Worm (Caenorhabditis elegans) whole organism, L1 larva: ENCODE data around the gene C45G7.4.

Source experiments
- C04F5.9 ChIP-seq: sonication (generic microtip); optimal IDR thresholded peaks from 2 replicates; lab custom pipeline; 2016; ENCODE audit warnings: missing genetic modification characterization, missing compliant biosample characterization
- C16A3.4 ChIP-seq: fragments of 150-350 bp; optimal IDR thresholded peaks from 2 replicates; lab custom pipeline; 2014; ENCODE audit warnings: missing biosample characterization, missing genetic modification characterization
- C34B4.2 ChIP-seq: sonication (generic microtip); optimal IDR thresholded peaks from 2 replicates; lab custom pipeline; 2017; ENCODE audit warnings: mild to moderate bottlenecking, missing genetic modification characterization, missing compliant biosample characterization
- F16B12.6 ChIP-seq: fragments of 150-350 bp; optimal IDR thresholded peaks from 2 replicates; lab custom pipeline; 2014; ENCODE audit warnings: missing biosample characterization, missing genetic modification characterization
- aha-1 ChIP-seq: fragments of 150-350 bp; optimal IDR thresholded peaks from 2 replicates; lab custom pipeline; 2014; ENCODE audit warnings: missing biosample characterization, missing genetic modification characterization
- alr-1 ChIP-seq: fragments of 200-800 bp; sonication (Bioruptor generic); optimal IDR thresholded peaks from 2 replicates; lab custom pipeline; 2018; ENCODE audit warnings: borderline replicate concordance, mild to moderate bottlenecking, missing genetic modification characterization, missing compliant biosample characterization
- aly-2 ChIP-seq: fragments of 150-350 bp; optimal IDR thresholded peaks from 2 replicates; lab custom pipeline; 2014; ENCODE audit warnings: missing biosample characterization, missing genetic modification characterization
- ama-1 ChIP-seq: fragments of 150-350 bp; optimal IDR thresholded peaks from 2 replicates; lab custom pipeline; 2014
- blmp-1 ChIP-seq: fragments of 150-350 bp; optimal IDR thresholded peaks from 2 replicates; lab custom pipeline; 2014; ENCODE audit warnings: missing biosample characterization, missing genetic modification characterization
- ceh-63 ChIP-seq: fragments of 200-800 bp; sonication (Bioruptor generic); optimal IDR thresholded peaks from 2 replicates; lab custom pipeline; 2018; ENCODE audit warnings: mild to moderate bottlenecking, missing genetic modification characterization, missing compliant biosample characterization
- ceh-90 ChIP-seq: sonication (generic microtip); optimal IDR thresholded peaks from 2 replicates; lab custom pipeline; 2016; ENCODE audit warnings: missing genetic modification characterization, missing compliant biosample characterization
- dpl-1 ChIP-seq, 3 experiments: fragments of 150-350 bp in 2 of 3; sonication (generic microtip) in 1 of 3; optimal IDR thresholded peaks; 2 replicates each; lab custom pipeline; 2014 to 2017; ENCODE audit warnings: missing biosample characterization in 3 of 3, missing genetic modification characterization in 3 of 3, missing genetic modification reagents in 3 of 3
- dsc-1 ChIP-seq: sonication (generic microtip); optimal IDR thresholded peaks from 2 replicates; lab custom pipeline; 2016; ENCODE audit warnings: mild to moderate bottlenecking, missing genetic modification characterization, missing compliant biosample characterization
- efl-1 ChIP-seq, 4 experiments: fragments of 150-350 bp; optimal IDR thresholded peaks in 3 of 4; peaks in 1 of 4; 1 replicate in 1 of 4; 2 replicates in 3 of 4; lab custom pipeline; 2014; ENCODE audit warnings: missing biosample characterization in 2 of 4, missing genetic modification characterization in 2 of 4, missing genetic modification reagents in 2 of 4
- efl-3 ChIP-seq: fragments of 200-800 bp; sonication (Bioruptor generic); optimal IDR thresholded peaks from 2 replicates; lab custom pipeline; 2018; ENCODE audit warnings: mild to moderate bottlenecking, missing genetic modification characterization, missing compliant biosample characterization
- elt-2 ChIP-seq: sonication (generic microtip); optimal IDR thresholded peaks from 2 replicates; lab custom pipeline; 2016; ENCODE audit warnings: missing genetic modification characterization, mild to moderate bottlenecking, inconsistent platforms, missing compliant biosample characterization, missing genetic modification reagents
- elt-3 ChIP-seq, 6 experiments: fragments of 150-350 bp in 1 of 6; sonication (generic microtip); optimal IDR thresholded peaks; 2 replicates each; lab custom pipeline; 2017 to 2018; ENCODE audit warnings: missing biosample characterization in 6 of 6, missing genetic modification characterization in 6 of 6, inconsistent platforms in 1 of 6
- ets-5 ChIP-seq: fragments of 200-800 bp; sonication (Bioruptor generic); IDR thresholded peaks from 2 replicates; pipeline ENCODE4 v1.3.6; 2022; ENCODE audit warnings: missing genetic modification characterization, missing compliant biosample characterization
- fkh-10 ChIP-seq: sonication (generic microtip); optimal IDR thresholded peaks from 2 replicates; lab custom pipeline; 2017; ENCODE audit warnings: missing biosample characterization, missing genetic modification reagents, missing genetic modification characterization
- fkh-4 ChIP-seq: sonication (generic microtip); optimal IDR thresholded peaks from 2 replicates; lab custom pipeline; 2016; ENCODE audit warnings: missing compliant biosample characterization, missing genetic modification characterization, borderline replicate concordance
- fos-1 ChIP-seq: fragments of 150-350 bp; optimal IDR thresholded peaks from 2 replicates; lab custom pipeline; 2014; ENCODE audit warnings: missing biosample characterization, missing genetic modification characterization
- hpl-2 ChIP-seq: fragments of 150-350 bp; optimal IDR thresholded peaks from 2 replicates; lab custom pipeline; 2014; ENCODE audit warnings: missing biosample characterization, missing genetic modification reagents, missing genetic modification characterization
- irx-1 ChIP-seq: sonication (generic microtip); optimal IDR thresholded peaks from 2 replicates; lab custom pipeline; 2016; ENCODE audit warnings: missing genetic modification characterization, missing compliant biosample characterization
- jun-1 ChIP-seq: fragments of 150-350 bp; optimal IDR thresholded peaks from 2 replicates; lab custom pipeline; 2014; ENCODE audit warnings: missing biosample characterization, missing genetic modification reagents, missing genetic modification characterization
- lin-13 ChIP-seq: fragments of 150-350 bp; optimal IDR thresholded peaks from 2 replicates; lab custom pipeline; 2014; ENCODE audit warnings: missing biosample characterization, missing genetic modification reagents, missing genetic modification characterization
- lin-15B ChIP-seq: fragments of 150-350 bp; sonication (generic microtip); optimal IDR thresholded peaks from 3 replicates; lab custom pipeline; 2014; ENCODE audit warnings: missing biosample characterization, missing genetic modification characterization
- lin-35 ChIP-seq, 2 experiments: fragments of 150-350 bp; optimal IDR thresholded peaks; 2 replicates each; lab custom pipeline; 2014; ENCODE audit warnings: missing biosample characterization in 2 of 2, missing genetic modification characterization in 2 of 2, missing genetic modification reagents in 2 of 2
- lir-3 ChIP-seq: sonication (generic microtip); optimal IDR thresholded peaks from 2 replicates; lab custom pipeline; 2016; ENCODE audit warnings: mild to moderate bottlenecking, missing genetic modification characterization, moderate library complexity, missing compliant biosample characterization; ENCODE audit not compliant: poor library complexity
- lsy-2 ChIP-seq, 2 experiments: fragments of 150-350 bp; optimal IDR thresholded peaks; 2 replicates each; lab custom pipeline; 2014; ENCODE audit warnings: missing biosample characterization in 2 of 2, missing genetic modification characterization in 2 of 2
- mab-9 ChIP-seq: fragments of 200-800 bp; sonication (Bioruptor generic); IDR thresholded peaks from 2 replicates; pipeline ENCODE4 v1.3.6; 2022; ENCODE audit warnings: missing genetic modification reagents, missing genetic modification characterization, missing compliant biosample characterization
- mef-2 ChIP-seq: fragments of 150-350 bp; optimal IDR thresholded peaks from 2 replicates; lab custom pipeline; 2014; ENCODE audit warnings: missing biosample characterization, missing genetic modification characterization
- mep-1 ChIP-seq: fragments of 150-350 bp; optimal IDR thresholded peaks from 2 replicates; lab custom pipeline; 2014; ENCODE audit warnings: missing biosample characterization, missing genetic modification characterization
- nhr-11 ChIP-seq: fragments of 150-350 bp; optimal IDR thresholded peaks from 2 replicates; lab custom pipeline; 2014; ENCODE audit warnings: missing biosample characterization, missing genetic modification characterization
- nhr-28 ChIP-seq: fragments of 150-350 bp; optimal IDR thresholded peaks from 2 replicates; lab custom pipeline; 2014; ENCODE audit warnings: missing biosample characterization, missing genetic modification characterization
- nhr-47 ChIP-seq: sonication (generic microtip); optimal IDR thresholded peaks from 2 replicates; lab custom pipeline; 2016; ENCODE audit warnings: mild to moderate bottlenecking, missing genetic modification characterization, moderate library complexity, missing compliant biosample characterization
- nhr-71 ChIP-seq: sonication (generic microtip); optimal IDR thresholded peaks from 2 replicates; lab custom pipeline; 2016; ENCODE audit warnings: mild to moderate bottlenecking, missing genetic modification characterization, moderate library complexity, missing compliant biosample characterization
- nhr-77 ChIP-seq: fragments of 150-350 bp; optimal IDR thresholded peaks from 2 replicates; lab custom pipeline; 2014; ENCODE audit warnings: missing biosample characterization, missing genetic modification characterization
- nhr-84 ChIP-seq: sonication (generic microtip); optimal IDR thresholded peaks from 2 replicates; lab custom pipeline; 2017; ENCODE audit warnings: missing biosample characterization, missing genetic modification characterization
- nhr-85 ChIP-seq: sonication (generic microtip); peaks from one replicate; lab custom pipeline; 2016; ENCODE audit warnings: missing genetic modification characterization, inconsistent platforms, missing compliant biosample characterization
- nhr-90 ChIP-seq: sonication (generic microtip); optimal IDR thresholded peaks from 2 replicates; lab custom pipeline; 2016; ENCODE audit warnings: mild to moderate bottlenecking, missing genetic modification characterization, missing compliant biosample characterization; ENCODE audit not compliant: poor library complexity
- pag-3 ChIP-seq: sonication (generic microtip); optimal IDR thresholded peaks from 2 replicates; lab custom pipeline; 2017; ENCODE audit warnings: missing genetic modification characterization, mild to moderate bottlenecking, missing compliant biosample characterization, antibody characterized with exemption, borderline replicate concordance; ENCODE audit not compliant: insufficient read depth
- pqm-1 ChIP-seq: sonication (generic microtip); optimal IDR thresholded peaks from 3 replicates; lab custom pipeline; 2017; ENCODE audit warnings: missing biosample characterization, missing genetic modification characterization
- skn-1 ChIP-seq: fragments of 150-350 bp; optimal IDR thresholded peaks from 2 replicates; lab custom pipeline; 2014; ENCODE audit warnings: missing biosample characterization, missing genetic modification characterization
- snpc-4 ChIP-seq: fragments of 150-350 bp; optimal IDR thresholded peaks from 2 replicates; lab custom pipeline; 2014; ENCODE audit warnings: missing biosample characterization, missing genetic modification characterization
- snu-23 ChIP-seq: sonication (generic microtip); optimal IDR thresholded peaks from 2 replicates; lab custom pipeline; 2016; ENCODE audit warnings: missing genetic modification characterization, missing compliant biosample characterization
- sup-37 ChIP-seq: fragments of 200-800 bp; sonication (Bioruptor generic); optimal IDR thresholded peaks from 2 replicates; lab custom pipeline; 2018; ENCODE audit warnings: mild to moderate bottlenecking, missing genetic modification characterization, missing compliant biosample characterization
- swsn-7 ChIP-seq: sonication (generic microtip); optimal IDR thresholded peaks from 2 replicates; lab custom pipeline; 2016; ENCODE audit warnings: missing genetic modification characterization, missing compliant biosample characterization
- tlp-1 ChIP-seq: fragments of 150-350 bp; optimal IDR thresholded peaks from 2 replicates; lab custom pipeline; 2014; ENCODE audit warnings: missing biosample characterization, missing genetic modification characterization
- unc-30 ChIP-seq: sonication (generic microtip); optimal IDR thresholded peaks from 2 replicates; lab custom pipeline; 2017; ENCODE audit warnings: missing biosample characterization, missing genetic modification characterization
- unc-62 ChIP-seq: fragments of 150-350 bp; optimal IDR thresholded peaks from 2 replicates; lab custom pipeline; 2014; ENCODE audit warnings: missing biosample characterization, missing genetic modification reagents, missing genetic modification characterization
- unc-98 ChIP-seq: fragments of 200-800 bp; sonication (Bioruptor generic); IDR thresholded peaks from 2 replicates; pipeline ENCODE4 v1.3.6; 2022; ENCODE audit warnings: missing genetic modification characterization, missing compliant biosample characterization
- zag-1 ChIP-seq: fragments of 150-350 bp; optimal IDR thresholded peaks from 2 replicates; lab custom pipeline; 2014; ENCODE audit warnings: missing biosample characterization, missing genetic modification characterization
- ztf-11 ChIP-seq, 2 experiments: sonication (generic microtip); optimal IDR thresholded peaks; 2 replicates each; lab custom pipeline; 2016 to 2017; ENCODE audit warnings: missing genetic modification characterization in 2 of 2, missing biosample characterization in 1 of 2, missing compliant biosample characterization in 1 of 2

C45G7.4 gene

DNA sequence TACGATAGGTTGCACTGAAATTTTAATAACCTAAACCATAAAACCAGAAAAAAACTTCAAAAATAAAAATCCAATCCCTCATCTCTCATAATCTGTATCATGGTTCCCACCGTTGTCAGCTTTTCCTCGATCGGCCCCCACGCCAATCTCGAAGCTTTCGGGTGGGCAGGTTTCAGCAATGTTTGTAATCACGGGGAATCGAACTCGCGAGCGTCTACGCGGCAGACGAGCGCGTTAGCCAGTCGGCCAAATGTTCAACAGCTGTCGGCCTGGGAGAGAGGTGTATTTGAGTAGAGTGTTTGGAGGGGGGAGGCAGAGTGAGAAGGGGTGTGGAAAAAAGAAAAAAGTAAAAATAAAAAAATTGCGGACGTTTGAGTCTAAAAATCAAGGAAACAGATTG lies 24.4 kb upstream of the C45G7.4 start (continued):
- TF ChIP-seq hpl-2 (peak; percentile 70), C04F5.9 (peak; percentile 70), dsc-1 (tag; lab: Kevin White, UChicago) (peak; percentile 89), ceh-63 (no peak), efl-1 (optimal IDR thresholded peaks at IDR 0.05; lab: Kevin White, UChicago) (peak; percentile 69 to 76), efl-1 (GFP tag; optimal IDR thresholded peaks at IDR 0.05 in 1 of 2; lab: Kevin White, UChicago) (peak; percentile 69 to 98), snu-23 (GFP tag; lab: Kevin White, UChicago) (peak; percentile 91), ama-1 (lab: Kevin White, UChicago) (no peak), lsy-2 (tag; optimal IDR thresholded peaks at IDR 0.05; lab: Kevin White, UChicago) (peak; percentile 76 to 88), elt-3 (tag; optimal IDR thresholded peaks at IDR 0.05; lab: Kevin White, UChicago) (peak in 3 of 6 experiments; percentile 20 to 34 (median 28)), pag-3 (tag; lab: Kevin White, UChicago) (no peak), mef-2 (tag; lab: Kevin White, UChicago) (no peak), nhr-28 (tag; lab: Kevin White, UChicago) (no peak), tlp-1 (tag; lab: Kevin White, UChicago) (no peak), fos-1 (tag; lab: Kevin White, UChicago) (peak; percentile 73), unc-98 (GFP tag; lab: Robert Waterston, UW) (no peak), pqm-1 (tag; lab: Kevin White, UChicago) (no peak), lin-13 (GFP tag; lab: Kevin White, UChicago) (peak; percentile 66), nhr-84 (no peak), mab-9 (peak; percentile 55; the same call in 1 of the 2 replicates), fkh-10 (GFP tag; lab: Kevin White, UChicago) (peak; percentile 80), zag-1 (tag; lab: Kevin White, UChicago) (no peak), elt-2 (tag; lab: Kevin White, UChicago) (peak; percentile 45), nhr-71 (tag; lab: Kevin White, UChicago) (peak; percentile 89), efl-3 (no peak), nhr-11 (tag; lab: Kevin White, UChicago) (no peak), nhr-47 (tag; lab: Kevin White, UChicago) (peak; percentile 91), blmp-1 (tag; lab: Kevin White, UChicago) (no peak), ztf-11 (tag; optimal IDR thresholded peaks at IDR 0.05; lab: Kevin White, UChicago) (peak in 1 of 2 experiments; percentile 77), dpl-1 (GFP tag; optimal IDR thresholded peaks at IDR 0.05; lab: Kevin White, UChicago) (peak; percentile 54 to 71 (median 64)), C34B4.2 (tag; lab: Kevin White, UChicago) (no peak), nhr-77 (peak; percentile 86), aly-2 (tag; lab: Kevin White, UChicago) (peak; percentile 76), lin-35 (GFP tag; optimal IDR thresholded peaks at IDR 0.05; lab: Kevin White, UChicago) (peak; percentile 76 to 88), unc-30 (no peak), mep-1 (peak; percentile 93), nhr-85 (tag; lab: Kevin White, UChicago) (peak; percentile 69), C16A3.4 (tag; lab: Kevin White, UChicago) (peak; percentile 89), ceh-90 (tag; lab: Kevin White, UChicago) (peak; percentile 48), lir-3 (tag; lab: Kevin White, UChicago) (no peak), skn-1 (tag; lab: Kevin White, UChicago) (peak; percentile 92), fkh-4 (tag; lab: Kevin White, UChicago) (no peak), ets-5 (GFP tag; lab: Robert Waterston, UW) (no peak), sup-37 (GFP tag; lab: Kevin White, UChicago) (peak; percentile 53), unc-62 (GFP tag; lab: Kevin White, UChicago) (no peak), swsn-7 (peak; percentile 84), nhr-90 (tag; lab: Kevin White, UChicago) (peak; percentile 86), irx-1 (tag; lab: Kevin White, UChicago) (peak; percentile 80), aha-1 (tag; lab: Kevin White, UChicago) (no peak), F16B12.6 (peak; percentile 49), alr-1 (tag; lab: Kevin White, UChicago) (no peak), snpc-4 (peak; percentile 69), jun-1 (tag; lab: Kevin White, UChicago) (peak; percentile 81), lin-15B (tag; lab: Kevin White, UChicago) (peak; percentile 30)
